Fruit fly (Drosophila melanogaster) whole organism, adult: ENCODE measurements around the gene RabX4.
A peak's percentile ranks its signal among the peaks of the same experiment; 100 is the strongest.

ENCODE experiments used
- CG11617 ChIP-seq: fragments of 200-800 bp; sonication (Bioruptor generic); optimal IDR thresholded peaks from 2 replicates; lab custom pipeline; 2017; ENCODE audit warnings: mild to moderate bottlenecking, missing biosample characterization, missing genetic modification reagents, missing genetic modification characterization
- CG12768 ChIP-seq: fragments of 200-800 bp; sonication (Bioruptor generic); optimal IDR thresholded peaks from 2 replicates; lab custom pipeline; 2017; ENCODE audit warnings: missing biosample characterization, missing genetic modification characterization, mild to moderate bottlenecking, moderate library complexity, missing genetic modification reagents
- CG14711 ChIP-seq: fragments of 200-800 bp; sonication (Bioruptor generic); optimal IDR thresholded peaks from 2 replicates; lab custom pipeline; 2018; ENCODE audit warnings: missing biosample characterization, mild to moderate bottlenecking, missing genetic modification characterization, moderate library complexity
- CG1620 ChIP-seq: fragments of 200-800 bp; sonication (Bioruptor generic); optimal IDR thresholded peaks from 2 replicates; lab custom pipeline; 2016; ENCODE audit warnings: missing biosample characterization, missing genetic modification characterization
- CG33017 ChIP-seq: fragments of 200-800 bp; sonication (Bioruptor generic); optimal IDR thresholded peaks from 2 replicates; lab custom pipeline; 2018; ENCODE audit warnings: missing biosample characterization, mild to moderate bottlenecking, missing genetic modification characterization, moderate library complexity
- CG5204 ChIP-seq: fragments of 200-800 bp; sonication (Bioruptor generic); optimal IDR thresholded peaks from 2 replicates; lab custom pipeline; 2016; ENCODE audit warnings: missing biosample characterization, missing genetic modification characterization
- CG7045 ChIP-seq: fragments of 200-800 bp; sonication (Bioruptor generic); optimal IDR thresholded peaks from 2 replicates; lab custom pipeline; 2017; ENCODE audit warnings: missing biosample characterization, mild to moderate bottlenecking, missing genetic modification characterization
- CG7101 ChIP-seq: fragments of 200-800 bp; sonication (Bioruptor generic); optimal IDR thresholded peaks from 2 replicates; lab custom pipeline; 2018; ENCODE audit warnings: missing biosample characterization, mild to moderate bottlenecking, missing genetic modification characterization, moderate library complexity
- Clk ChIP-seq: fragments of 200-800 bp; sonication (Bioruptor generic); optimal IDR thresholded peaks from 2 replicates; lab custom pipeline; 2017; ENCODE audit warnings: missing biosample characterization, missing genetic modification characterization
- Crg-1 ChIP-seq: fragments of 200-800 bp; sonication (Bioruptor generic); optimal IDR thresholded peaks from 2 replicates; lab custom pipeline; 2016; ENCODE audit warnings: missing biosample characterization, missing genetic modification characterization
- Hr96 ChIP-seq: fragments of 200-800 bp; sonication (Bioruptor generic); optimal IDR thresholded peaks from 2 replicates; lab custom pipeline; 2016; ENCODE audit warnings: missing biosample characterization, missing genetic modification characterization
- Mnt ChIP-seq: fragments of 200-800 bp; sonication (Bioruptor generic); optimal IDR thresholded peaks from 2 replicates; lab custom pipeline; 2016; ENCODE audit warnings: missing biosample characterization, mild to moderate bottlenecking, missing genetic modification characterization
- bab1 ChIP-seq: fragments of 200-800 bp; sonication (Bioruptor generic); optimal IDR thresholded peaks from 3 replicates; lab custom pipeline; 2019; ENCODE audit warnings: missing biosample characterization, mild to moderate bottlenecking, missing genetic modification characterization, moderate library complexity
- cic ChIP-seq: fragments of 200-800 bp; sonication (Bioruptor generic); optimal IDR thresholded peaks from 2 replicates; lab custom pipeline; 2017; ENCODE audit warnings: missing biosample characterization, mild to moderate bottlenecking, missing genetic modification characterization, moderate library complexity
- cnc ChIP-seq, 2 experiments: fragments of >200 bp; optimal IDR thresholded peaks; 2 replicates each; lab custom pipeline; 2017
- kay ChIP-seq: fragments of 200-800 bp; sonication (Bioruptor generic); peaks from one replicate; lab custom pipeline; 2016; ENCODE audit warnings: missing biosample characterization, missing genetic modification characterization, borderline replicate concordance
- ovo ChIP-seq: fragments of 200-800 bp; sonication (Bioruptor generic); optimal IDR thresholded peaks from 2 replicates; lab custom pipeline; 2016; ENCODE audit warnings: missing biosample characterization, missing genetic modification characterization
- pad ChIP-seq: fragments of 200-800 bp; sonication (Bioruptor generic); optimal IDR thresholded peaks from 3 replicates; lab custom pipeline; 2017; ENCODE audit warnings: missing biosample characterization, missing genetic modification characterization, mild to moderate bottlenecking, moderate library complexity, missing genetic modification reagents
- tj ChIP-seq: fragments of 200-800 bp; sonication (Bioruptor generic); optimal IDR thresholded peaks from 3 replicates; lab custom pipeline; 2017; ENCODE audit warnings: missing biosample characterization, mild to moderate bottlenecking, missing genetic modification characterization, moderate library complexity
- toe ChIP-seq: fragments of 200-800 bp; sonication (Bioruptor generic); optimal IDR thresholded peaks from 2 replicates; lab custom pipeline; 2016; ENCODE audit warnings: missing biosample characterization, missing genetic modification characterization

RabX4 gene

DNA sequence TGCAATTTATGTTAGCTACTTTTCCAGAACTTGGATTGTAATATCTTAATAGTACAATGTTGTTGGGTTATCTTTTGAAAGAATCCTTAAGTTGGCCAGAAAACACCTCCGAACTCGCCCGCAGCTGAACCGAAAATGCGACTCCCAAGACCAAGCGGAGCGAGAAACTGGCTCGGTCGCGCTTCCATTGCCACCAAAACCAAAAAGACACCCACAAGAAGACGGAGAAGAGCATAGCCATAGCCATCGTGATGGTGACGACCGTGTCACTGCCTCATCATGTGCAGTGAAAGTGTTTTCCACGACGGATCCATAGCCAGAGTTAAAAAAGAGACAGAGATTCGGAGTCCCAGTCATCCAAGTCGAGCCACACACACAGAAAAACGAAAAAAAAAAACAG lies 38.2 kb downstream of the RabX4 start, which contains the start of gene CG13634:
TSS of gene CG13634 (minus strand) at position 101 of the 400 bp plus-strand sequence.
- TF ChIP-seq CG1620 (no peak), CG12768 (GFP tag; lab: Kevin White, UChicago) (no peak), Mnt (GFP tag; lab: Kevin White, UChicago) (no peak), CG11617 (GFP tag; lab: Kevin White, UChicago) (no peak), CG5204 (GFP tag; lab: Kevin White, UChicago) (no peak), tj (GFP tag; lab: Kevin White, UChicago) (no peak), kay (GFP tag; lab: Kevin White, UChicago) (no peak), CG7101 (tag; lab: Kevin White, UChicago) (no peak), CG14711 (tag; lab: Kevin White, UChicago) (no peak), bab1 (GFP tag; lab: Kevin White, UChicago) (no peak), ovo (no peak)

DNA sequence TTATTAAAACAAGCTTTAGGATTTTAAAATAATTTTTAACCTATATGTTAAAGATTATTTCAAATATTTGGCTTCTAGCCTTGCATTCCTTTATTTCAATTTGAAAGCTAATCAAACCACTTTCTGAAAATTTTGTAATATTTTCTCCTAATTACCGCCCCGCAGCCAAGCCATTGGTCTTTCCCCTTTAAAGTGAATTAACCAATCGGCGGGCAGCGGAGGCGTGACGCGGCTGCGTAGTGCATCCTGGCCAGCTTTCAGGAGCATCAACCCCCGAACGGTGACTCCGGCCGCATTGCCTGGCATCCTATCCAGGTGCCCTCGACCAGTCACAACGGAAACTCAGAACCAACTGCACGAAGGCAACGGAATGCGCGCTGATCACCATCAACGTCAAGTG lies 40.5 kb downstream of the RabX4 start, which contains the start of gene Ets96B:
TSS of gene Ets96B (plus strand) at position 321 of the 400 bp plus-strand sequence.
- no peak for TF ChIP-seq kay (GFP tag; lab: Kevin White, UChicago)
- no peak for TF ChIP-seq CG7045 (GFP tag; lab: Kevin White, UChicago)
- TF ChIP-seq ovo: no peak
- TF ChIP-seq Clk (GFP tag; lab: Kevin White, UChicago): no peak
- no peak for TF ChIP-seq bab1 (GFP tag; lab: Kevin White, UChicago)
- no peak for TF ChIP-seq CG14711 (tag; lab: Kevin White, UChicago)
- TF ChIP-seq toe (GFP tag; lab: Kevin White, UChicago): no peak
- no peak for TF ChIP-seq CG33017 (tag; lab: Kevin White, UChicago)
- TF ChIP-seq CG5204 (GFP tag; lab: Kevin White, UChicago): no peak
- no peak for TF ChIP-seq Crg-1
- no peak for TF ChIP-seq CG7101 (tag; lab: Kevin White, UChicago)
- TF ChIP-seq tj (GFP tag; lab: Kevin White, UChicago): no peak
- TF ChIP-seq Mnt (GFP tag; lab: Kevin White, UChicago): no peak
- no peak for TF ChIP-seq Hr96 (GFP tag; lab: Kevin White, UChicago)
- TF ChIP-seq CG12768 (GFP tag; lab: Kevin White, UChicago): no peak
- no peak for TF ChIP-seq cic (GFP tag; lab: Kevin White, UChicago)
- TF ChIP-seq CG1620: no peak
- TF ChIP-seq CG11617 (GFP tag; lab: Kevin White, UChicago): no peak

- TF ChIP-seq kay (GFP tag; lab: Kevin White, UChicago) (no peak), toe (GFP tag; lab: Kevin White, UChicago) (peak; percentile 84), CG14711 (tag; lab: Kevin White, UChicago) (peak; percentile 61), Mnt (GFP tag; lab: Kevin White, UChicago) (peak; percentile 69), ovo (peak; percentile 52), cic (GFP tag; lab: Kevin White, UChicago) (peak; percentile 11), CG5204 (GFP tag; lab: Kevin White, UChicago) (peak; percentile 65), CG12768 (GFP tag; lab: Kevin White, UChicago) (peak; percentile 64), CG33017 (tag; lab: Kevin White, UChicago) (peak; percentile 51), pad (GFP tag; lab: Kevin White, UChicago) (peak; percentile 65), CG11617 (GFP tag; lab: Kevin White, UChicago) (peak; percentile 78), cnc (optimal IDR thresholded peaks at IDR 0.05; lab: Kevin White, UChicago) (no peak), Hr96 (GFP tag; lab: Kevin White, UChicago) (peak; percentile 67), bab1 (GFP tag; lab: Kevin White, UChicago) (peak; percentile 72), CG1620 (peak; percentile 74), CG7101 (tag; lab: Kevin White, UChicago) (peak; percentile 67), CG7045 (GFP tag; lab: Kevin White, UChicago) (peak; percentile 88), Clk (GFP tag; lab: Kevin White, UChicago) (peak; percentile 28), Crg-1 (peak; percentile 73), tj (GFP tag; lab: Kevin White, UChicago) (peak; percentile 47)
Measured at dm6 chr3R:24787042-24787565, 41.1 kb downstream of the RabX4 start, which contains the start of gene CG5805. Gene CG5805 (minus strand): TSS chr3R:24787421.

dm6 chr3R:24778218-24778739 lies 49.9 kb downstream of the RabX4 start:
- TF ChIP-seq CG33017 (tag; lab: Kevin White, UChicago): no peak

DNA sequence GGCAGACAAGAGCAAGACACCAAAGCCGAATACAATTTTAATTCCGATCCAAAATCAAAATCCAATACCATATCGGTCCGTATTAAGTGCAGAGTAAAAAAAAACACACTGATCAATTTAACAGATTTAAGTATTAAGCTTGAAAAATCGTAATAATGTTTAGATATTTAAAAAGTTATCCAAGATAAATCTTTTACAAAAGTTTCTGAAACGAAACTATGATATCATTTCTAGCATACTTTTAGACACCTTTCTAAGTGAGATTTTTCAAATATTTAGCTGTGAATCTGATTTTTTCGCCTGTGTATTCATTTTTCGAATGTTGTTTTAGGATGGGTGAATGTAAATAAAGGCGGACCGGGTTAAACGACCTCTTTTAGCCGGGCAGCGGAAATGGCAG lies 51.1 kb downstream of the RabX4 start:
- no peak for TF ChIP-seq CG33017 (tag; lab: Kevin White, UChicago)
- no peak for TF ChIP-seq ovo
- no peak for TF ChIP-seq Clk (GFP tag; lab: Kevin White, UChicago)
- TF ChIP-seq CG14711 (tag; lab: Kevin White, UChicago): no peak
- no peak for TF ChIP-seq bab1 (GFP tag; lab: Kevin White, UChicago)
- TF ChIP-seq CG5204 (GFP tag; lab: Kevin White, UChicago): no peak
- no peak for TF ChIP-seq pad (GFP tag; lab: Kevin White, UChicago)
- no peak for TF ChIP-seq CG12768 (GFP tag; lab: Kevin White, UChicago)
- TF ChIP-seq cnc (optimal IDR thresholded peaks at IDR 0.05; lab: Kevin White, UChicago): no peak
- no peak for TF ChIP-seq Crg-1
- TF ChIP-seq CG11617 (GFP tag; lab: Kevin White, UChicago): no peak
- no peak for TF ChIP-seq Hr96 (GFP tag; lab: Kevin White, UChicago)
- TF ChIP-seq cic (GFP tag; lab: Kevin White, UChicago): no peak
- TF ChIP-seq CG7101 (tag; lab: Kevin White, UChicago): no peak
- no peak for TF ChIP-seq CG7045 (GFP tag; lab: Kevin White, UChicago)
- TF ChIP-seq tj (GFP tag; lab: Kevin White, UChicago): no peak
- TF ChIP-seq Mnt (GFP tag; lab: Kevin White, UChicago): no peak
- TF ChIP-seq CG1620: no peak
